Worm (Caenorhabditis elegans) whole organism, L4 larva: ENCODE results near the gene irld-2.

Experiments
- zfp-2 ChIP-seq: sonication (generic microtip); optimal IDR thresholded peaks from 2 replicates; lab custom pipeline; 2016; ENCODE audit warnings: mild to moderate bottlenecking, missing genetic modification characterization, missing compliant biosample characterization
- zfp-3 ChIP-seq: fragments of 200-800 bp; sonication (Bioruptor generic); conservative IDR thresholded peaks from 2 replicates; pipeline ENCODE4 v1.3.6; 2022; ENCODE audit warnings: missing genetic modification reagents, missing genetic modification characterization, missing compliant biosample characterization

DNA sequence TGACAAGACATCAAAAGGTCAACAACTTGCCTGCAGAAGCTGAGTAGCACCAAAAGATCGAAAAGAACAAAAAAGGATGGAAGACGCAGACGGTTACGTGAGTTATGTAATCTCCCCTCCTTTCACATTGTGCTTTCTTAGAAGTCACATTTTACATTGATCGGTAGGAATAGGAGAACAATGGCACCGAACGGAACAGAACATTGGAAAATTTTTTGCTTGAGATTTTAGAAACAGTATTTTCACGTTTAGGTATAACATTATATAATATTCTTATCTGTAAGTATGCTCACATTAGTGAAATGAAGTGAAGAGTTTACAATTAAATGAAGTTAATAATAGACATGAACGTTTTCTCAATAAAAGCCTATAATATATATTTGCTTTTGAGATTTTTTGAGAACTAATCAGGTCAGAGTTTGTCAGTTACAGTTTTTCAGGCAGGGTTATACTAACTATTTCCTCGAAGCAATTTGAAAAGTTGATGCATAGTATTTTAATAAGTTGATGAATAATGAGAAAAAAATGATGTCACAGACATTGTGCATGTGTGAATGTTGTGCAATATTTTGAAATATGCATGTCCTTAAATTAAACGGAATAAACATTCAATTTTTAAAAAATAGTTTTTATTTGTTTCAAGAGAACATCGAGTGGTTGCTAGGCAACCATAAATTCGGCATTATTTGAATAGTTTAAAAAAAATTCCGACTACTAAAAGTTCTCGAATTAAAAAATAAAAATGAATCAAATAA, 13.7 kb downstream of the irld-2 start:
- TF ChIP-seq zfp-3 (GFP tag; lab: Robert Waterston, UW) (no peak), zfp-2 (no peak)
